Worm (Caenorhabditis elegans) whole organism, midembryonic: ENCODE results near the gene tsn-1.

Source experiments
- T22C8.4 ChIP-seq: fragments of 200-800 bp; sonication (Bioruptor generic); IDR thresholded peaks from 2 replicates; pipeline ENCODE4 v1.3.6; 2022; ENCODE audit warnings: missing genetic modification characterization, missing compliant biosample characterization
- cog-1 ChIP-seq: sonication (generic microtip); optimal IDR thresholded peaks from 2 replicates; lab custom pipeline; 2016; ENCODE audit warnings: missing genetic modification characterization, missing compliant biosample characterization
- flt-1 ChIP-seq: fragments of 200-800 bp; sonication (Bioruptor generic); IDR thresholded peaks from 2 replicates; pipeline ENCODE4 v1.3.6; 2022; ENCODE audit warnings: missing genetic modification characterization, missing compliant biosample characterization
- klf-2 ChIP-seq: fragments of 200-800 bp; sonication (Bioruptor generic); conservative IDR thresholded peaks from 2 replicates; pipeline ENCODE4 v1.3.6; 2022; ENCODE audit warnings: missing genetic modification reagents, missing genetic modification characterization, missing compliant biosample characterization
- med-1 ChIP-seq: sonication (generic microtip); optimal IDR thresholded peaks from 2 replicates; lab custom pipeline; 2017; ENCODE audit warnings: missing genetic modification characterization, mild to moderate bottlenecking, missing compliant biosample characterization, antibody characterized with exemption, missing genetic modification reagents; ENCODE audit not compliant: insufficient read depth
- ref-1 ChIP-seq: fragments of 200-800 bp; sonication (Bioruptor generic); conservative IDR thresholded peaks from 2 replicates; pipeline ENCODE4 v1.3.6; 2022; ENCODE audit warnings: missing genetic modification reagents, missing genetic modification characterization, missing compliant biosample characterization
- tab-1 ChIP-seq: fragments of 200-800 bp; sonication (Bioruptor generic); IDR thresholded peaks from 2 replicates; pipeline ENCODE4 v1.3.6; 2022; ENCODE audit warnings: missing genetic modification characterization, missing compliant biosample characterization
- ztf-23 ChIP-seq: fragments of 200-800 bp; sonication (Bioruptor generic); IDR thresholded peaks from 2 replicates; pipeline ENCODE4 v1.3.6; 2022; ENCODE audit warnings: missing genetic modification reagents, missing genetic modification characterization, missing compliant biosample characterization
- ztf-29 ChIP-seq: fragments of 200-800 bp; sonication (Bioruptor generic); IDR thresholded peaks from 2 replicates; pipeline ENCODE4 v1.3.6; 2022; ENCODE audit warnings: missing genetic modification reagents, missing genetic modification characterization, missing compliant biosample characterization

Gene tsn-1

ce11 chrII:4686941-4687340, 19.7 kb upstream of the tsn-1 start, which contains the start of gene sre-39:
sre-39 (plus strand) TSS chrII:4687241.
- no peak for TF ChIP-seq cog-1 (tag; lab: Kevin White, UChicago)
- TF ChIP-seq T22C8.4 (GFP tag; lab: Robert Waterston, UW), result no peak
- TF ChIP-seq klf-2 (GFP tag; lab: Robert Waterston, UW), result no peak
- TF ChIP-seq flt-1, result no peak
- no peak for TF ChIP-seq ztf-29
- TF ChIP-seq ztf-23 (GFP tag; lab: Robert Waterston, UW), result no peak
- no peak for TF ChIP-seq tab-1 (GFP tag; lab: Robert Waterston, UW)
- no peak for TF ChIP-seq ref-1 (GFP tag; lab: Robert Waterston, UW)
- TF ChIP-seq med-1, result no peak

DNA sequence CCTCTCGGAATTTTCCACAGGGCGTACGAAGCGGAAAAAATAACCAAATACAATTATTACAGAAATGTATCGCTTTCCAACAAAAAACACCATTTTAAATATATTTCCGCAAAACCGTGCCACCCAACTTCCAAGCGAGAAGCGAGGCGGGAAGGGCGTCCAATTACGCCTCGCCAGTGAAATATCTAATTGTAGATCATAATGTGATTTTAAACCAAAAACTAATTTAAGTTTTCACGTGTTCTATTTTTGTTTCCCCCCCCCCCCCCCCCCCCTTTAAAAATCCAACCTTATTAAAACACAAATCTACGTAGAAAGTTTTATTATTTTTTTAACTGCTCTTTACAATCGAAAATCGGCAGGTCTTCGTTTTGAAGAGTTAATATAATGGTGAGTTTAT, 17.1 kb upstream of the tsn-1 start, which contains the start of gene F10G7.12:
F10G7.12 (plus strand) TSS at position 301 of the 400 bp plus-strand sequence.
- TF ChIP-seq cog-1 (tag; lab: Kevin White, UChicago), result no peak
- no peak for TF ChIP-seq ztf-23 (GFP tag; lab: Robert Waterston, UW)
- no peak for TF ChIP-seq ref-1 (GFP tag; lab: Robert Waterston, UW)
- no peak for TF ChIP-seq tab-1 (GFP tag; lab: Robert Waterston, UW)
- TF ChIP-seq ztf-29, result no peak
- no peak for TF ChIP-seq klf-2 (GFP tag; lab: Robert Waterston, UW)
- TF ChIP-seq T22C8.4 (GFP tag; lab: Robert Waterston, UW), result no peak

DNA sequence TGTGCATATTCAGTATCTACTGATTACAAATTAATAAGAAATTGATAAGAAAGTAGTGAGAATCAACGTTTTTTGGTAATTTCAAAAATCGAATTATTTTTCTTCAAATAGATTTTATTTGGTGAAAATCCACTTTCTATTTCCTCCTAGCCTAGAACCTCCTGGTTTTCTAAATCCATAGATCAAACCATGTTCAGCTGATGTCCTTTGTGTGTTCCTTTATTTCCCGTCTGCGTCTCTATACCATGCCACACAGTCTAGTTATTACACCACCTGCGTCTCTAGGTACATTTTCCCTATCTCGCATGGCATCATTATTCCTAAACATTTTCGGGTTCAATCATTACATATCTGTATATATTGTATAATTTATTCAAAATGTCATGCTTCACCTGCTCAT, 13.5 kb upstream of the tsn-1 start, which contains the start of gene F10G7.5:
F10G7.5 (plus strand) TSS at position 286 of the 400 bp plus-strand sequence.
- TF ChIP-seq ref-1 (GFP tag; lab: Robert Waterston, UW) (no peak), cog-1 (tag; lab: Kevin White, UChicago) (peak; percentile 28)

- TF ChIP-seq ztf-23 (GFP tag; lab: Robert Waterston, UW) (no peak), klf-2 (GFP tag; lab: Robert Waterston, UW) (no peak), cog-1 (tag; lab: Kevin White, UChicago) (no peak), med-1 (no peak), ztf-29 (no peak), tab-1 (GFP tag; lab: Robert Waterston, UW) (no peak), T22C8.4 (GFP tag; lab: Robert Waterston, UW) (no peak), ref-1 (GFP tag; lab: Robert Waterston, UW) (no peak), flt-1 (no peak)
Measured at ce11 chrII:4696055-4696454, 10.6 kb upstream of the tsn-1 start.

DNA sequence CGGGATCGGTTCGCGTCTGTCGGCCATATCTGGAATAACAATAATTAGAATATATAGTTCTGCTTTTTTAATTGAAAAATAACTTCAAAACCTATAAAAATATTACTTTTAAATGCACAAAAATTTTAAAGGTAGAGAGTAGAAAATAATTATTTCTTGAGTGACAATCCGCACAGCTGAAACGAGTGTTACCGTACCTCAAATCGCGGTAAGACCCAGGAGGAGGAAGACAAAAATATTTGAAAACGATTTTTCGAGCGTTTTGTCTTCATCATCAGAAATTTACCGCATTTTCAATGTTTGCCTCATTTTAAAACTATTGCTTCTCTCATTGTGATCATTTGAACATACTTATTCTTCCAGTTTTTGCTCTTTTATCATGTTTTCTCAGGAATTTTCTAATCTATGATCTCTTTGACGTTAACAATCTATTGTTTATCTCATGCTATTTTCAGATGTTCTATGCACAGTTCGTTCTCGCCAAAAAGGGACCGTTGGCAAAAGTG, 8.3 kb upstream of the tsn-1 start, which contains the start of the genes rpn-5 and scc-1:
rpn-5 (minus strand) TSS at position 162 of the 506 bp plus-strand sequence.
scc-1 (plus strand) TSS at position 456 of the 506 bp plus-strand sequence.
- TF ChIP-seq T22C8.4 (GFP tag; lab: Robert Waterston, UW) (no peak), ref-1 (GFP tag; lab: Robert Waterston, UW) (no peak), flt-1 (no peak), ztf-23 (GFP tag; lab: Robert Waterston, UW) (no peak), cog-1 (tag; lab: Kevin White, UChicago) (no peak), med-1 (no peak), tab-1 (GFP tag; lab: Robert Waterston, UW) (no peak), ztf-29 (no peak), klf-2 (GFP tag; lab: Robert Waterston, UW) (no peak)

DNA sequence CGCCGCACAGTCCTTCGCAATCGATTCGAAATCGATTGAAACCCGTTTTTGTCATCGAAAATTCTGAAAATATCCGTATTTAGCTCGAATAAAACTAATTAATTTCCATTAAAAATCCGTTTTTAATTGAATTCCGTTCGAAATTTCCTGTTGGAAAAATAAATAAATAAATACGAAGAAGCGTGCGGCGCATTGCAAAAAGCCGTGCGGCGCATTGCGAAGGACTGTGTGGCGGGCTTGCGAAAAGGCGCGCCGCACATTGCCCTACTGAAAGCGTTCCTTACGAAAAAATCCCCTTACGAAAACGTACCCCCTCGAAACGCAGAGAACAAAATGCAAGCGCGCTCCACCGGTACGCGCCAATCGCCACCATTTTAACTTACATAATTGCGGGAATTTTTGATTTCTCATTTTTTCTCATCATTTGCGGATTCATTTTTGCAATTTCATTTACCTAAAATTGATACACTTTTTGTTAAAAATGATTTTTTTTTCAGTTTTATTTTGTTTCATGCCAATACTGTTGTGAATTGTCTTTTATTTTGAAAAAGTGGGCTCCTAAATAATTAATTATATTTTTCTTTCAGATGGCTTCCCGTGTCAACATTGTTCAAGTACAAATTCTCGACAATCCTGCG, 5.0 kb upstream of the tsn-1 start, which contains the start of gene unc-85:
unc-85 (plus strand) TSS at position 588 of the 638 bp plus-strand sequence.
- TF ChIP-seq ref-1 (GFP tag; lab: Robert Waterston, UW) (peak; percentile 57; the same call in 1 of the 2 replicates), tab-1 (GFP tag; lab: Robert Waterston, UW) (peak; percentile 70; the same call in 1 of the 2 replicates), ztf-23 (GFP tag; lab: Robert Waterston, UW) (peak; percentile 90), cog-1 (tag; lab: Kevin White, UChicago) (peak; percentile 30), klf-2 (GFP tag; lab: Robert Waterston, UW) (peak; percentile 71), ztf-29 (peak; percentile 84), flt-1 (peak; percentile 90), med-1 (peak; percentile 29), T22C8.4 (GFP tag; lab: Robert Waterston, UW) (peak; percentile 18; the same call in 1 of the 2 replicates)

ce11 chrII:4703011-4703410, 3.6 kb upstream of the tsn-1 start:
- TF ChIP-seq ref-1 (GFP tag; lab: Robert Waterston, UW) (no peak), klf-2 (GFP tag; lab: Robert Waterston, UW) (no peak), cog-1 (tag; lab: Kevin White, UChicago) (no peak), tab-1 (GFP tag; lab: Robert Waterston, UW) (no peak), med-1 (no peak), T22C8.4 (GFP tag; lab: Robert Waterston, UW) (no peak), ztf-29 (no peak), flt-1 (no peak), ztf-23 (GFP tag; lab: Robert Waterston, UW) (no peak)

- TF ChIP-seq ztf-23 (GFP tag; lab: Robert Waterston, UW) (no peak), med-1 (no peak)
Measured at ce11 chrII:4710120-4710519, 3.5 kb downstream of the tsn-1 start, which contains the start of gene tag-151. tag-151 (plus strand) TSS chrII:4710277.

DNA sequence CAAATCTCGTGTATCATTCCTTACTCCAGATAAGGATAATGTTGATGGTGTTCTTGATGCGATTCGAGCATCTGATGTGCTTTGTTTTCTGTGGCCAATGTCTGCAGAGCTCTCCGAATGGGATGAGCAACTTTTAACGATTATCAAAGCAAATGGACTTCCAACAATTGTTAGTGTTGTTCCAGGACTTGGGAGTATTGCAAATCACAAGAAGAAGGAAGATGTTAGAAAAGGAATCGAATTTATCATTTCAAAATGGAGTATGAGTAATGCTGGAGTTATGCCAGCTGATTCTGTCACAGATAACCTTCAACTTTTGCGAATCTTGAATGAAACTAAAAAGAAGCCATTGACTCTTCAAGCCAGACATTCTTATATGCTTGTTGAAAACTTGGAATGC, 4.2 kb downstream of the tsn-1 start:
- no peak for TF ChIP-seq T22C8.4 (GFP tag; lab: Robert Waterston, UW)
- no peak for TF ChIP-seq flt-1
- no peak for TF ChIP-seq ztf-29

ce11 chrII:4715676-4716075, 9.1 kb downstream of the tsn-1 start, which contains the start of gene F41C3.8:
F41C3.8 (plus strand) TSS chrII:4716046.
- TF ChIP-seq ztf-29, result no peak
- no peak for TF ChIP-seq flt-1
- TF ChIP-seq klf-2 (GFP tag; lab: Robert Waterston, UW), result no peak
- no peak for TF ChIP-seq T22C8.4 (GFP tag; lab: Robert Waterston, UW)
- no peak for TF ChIP-seq cog-1 (tag; lab: Kevin White, UChicago)
- TF ChIP-seq ztf-23 (GFP tag; lab: Robert Waterston, UW), result no peak
- no peak for TF ChIP-seq med-1
